Worm (Caenorhabditis elegans) whole organism, young adult: Measurements from ENCODE around the gene ins-21.

Experiments used
- B0336.3 ChIP-seq: fragments of 200-800 bp; sonication (Bioruptor generic); IDR thresholded peaks from 2 replicates; pipeline ENCODE4 v1.3.6; 2022; ENCODE audit warnings: missing genetic modification characterization, missing compliant biosample characterization
- C17E4.6 ChIP-seq: fragments of 200-800 bp; sonication (Bioruptor generic); IDR thresholded peaks from 2 replicates; pipeline ENCODE4 v1.3.6; 2022; ENCODE audit warnings: missing genetic modification reagents, missing genetic modification characterization, missing compliant biosample characterization
- F10E7.11 ChIP-seq: sonication (generic microtip); optimal IDR thresholded peaks from 2 replicates; lab custom pipeline; 2017; ENCODE audit warnings: mild to moderate bottlenecking, missing genetic modification characterization, moderate library complexity, missing compliant biosample characterization
- F37B4.10 ChIP-seq: fragments of 200-800 bp; sonication (Bioruptor generic); IDR thresholded peaks from 2 replicates; pipeline ENCODE4 v1.3.6; 2022; ENCODE audit warnings: missing genetic modification characterization, missing compliant biosample characterization
- F39B2.1 ChIP-seq: fragments of 200-800 bp; sonication (Bioruptor generic); IDR thresholded peaks from 2 replicates; pipeline ENCODE4 v1.3.6; 2022; ENCODE audit warnings: missing genetic modification reagents, missing genetic modification characterization, missing compliant biosample characterization
- K11D2.4 ChIP-seq: fragments of 200-800 bp; sonication (Bioruptor generic); IDR thresholded peaks from 2 replicates; pipeline ENCODE4 v1.3.6; 2022; ENCODE audit warnings: missing genetic modification reagents, missing genetic modification characterization, missing compliant biosample characterization
- T26A5.8 ChIP-seq: sonication (generic microtip); optimal IDR thresholded peaks from 2 replicates; lab custom pipeline; 2016; ENCODE audit warnings: missing genetic modification characterization, missing compliant biosample characterization
- Y67H2A.10 ChIP-seq: fragments of 200-800 bp; sonication (Bioruptor generic); conservative IDR thresholded peaks from 2 replicates; pipeline ENCODE4 v1.3.6; 2022; ENCODE audit warnings: missing genetic modification reagents, missing genetic modification characterization, missing compliant biosample characterization
- ama-1 ChIP-seq, 3 experiments: fragments of 150-350 bp in 1 of 3; sonication (generic microtip) in 2 of 3; optimal IDR thresholded peaks; 2 replicates each; lab custom pipeline; 2014 to 2018; ENCODE audit warnings: missing biosample characterization in 2 of 3, missing genetic modification characterization in 2 of 3, missing genetic modification reagents in 2 of 3
- bed-1 ChIP-seq: fragments of 200-800 bp; sonication (Bioruptor generic); IDR thresholded peaks from 2 replicates; pipeline ENCODE4 v1.3.6; 2022; ENCODE audit warnings: missing genetic modification reagents, missing genetic modification characterization, missing compliant biosample characterization
- ccch-3 ChIP-seq: fragments of 200-800 bp; sonication (Bioruptor generic); optimal IDR thresholded peaks from 2 replicates; lab custom pipeline; 2018; ENCODE audit warnings: mild to moderate bottlenecking, missing genetic modification characterization, missing compliant biosample characterization
- cebp-1 ChIP-seq, 2 experiments: fragments of 200-800 bp in 1 of 2; sonication (Bioruptor generic) in 1 of 2; sonication (generic microtip) in 1 of 2; IDR thresholded peaks in 1 of 2; optimal IDR thresholded peaks in 1 of 2; 2 replicates each; pipeline versions ENCODE4 v1.3.6 to Lab custom; 2017 to 2022; ENCODE audit warnings: missing compliant biosample characterization in 2 of 2, missing genetic modification characterization in 2 of 2, mild to moderate bottlenecking in 1 of 2, missing genetic modification reagents in 1 of 2, moderate library complexity in 1 of 2
- cebp-2 ChIP-seq: fragments of 200-800 bp; sonication (Bioruptor generic); IDR thresholded peaks from 2 replicates; pipeline ENCODE4 v1.3.6; 2022; ENCODE audit warnings: missing genetic modification characterization, missing compliant biosample characterization
- ceh-27 ChIP-seq: fragments of 200-800 bp; sonication (Bioruptor generic); optimal IDR thresholded peaks from 2 replicates; lab custom pipeline; 2018; ENCODE audit warnings: mild to moderate bottlenecking, missing genetic modification characterization, moderate library complexity, missing compliant biosample characterization
- ceh-58 ChIP-seq: fragments of 200-800 bp; sonication (Bioruptor generic); IDR thresholded peaks from 2 replicates; pipeline ENCODE4 v1.3.6; 2022; ENCODE audit warnings: missing genetic modification characterization, missing compliant biosample characterization
- die-1 ChIP-seq: sonication (generic microtip); optimal IDR thresholded peaks from 2 replicates; lab custom pipeline; 2016; ENCODE audit warnings: missing genotype, mild to moderate bottlenecking, missing genetic modification characterization, missing compliant biosample characterization
- dox-1 ChIP-seq: fragments of 200-800 bp; sonication (Bioruptor generic); IDR thresholded peaks from 2 replicates; pipeline ENCODE4 v1.3.6; 2022; ENCODE audit warnings: missing genetic modification reagents, missing genetic modification characterization, missing compliant biosample characterization
- efl-1 ChIP-seq: fragments of 150-350 bp; optimal IDR thresholded peaks from 2 replicates; lab custom pipeline; 2014; ENCODE audit warnings: missing biosample characterization, missing genetic modification reagents, missing genetic modification characterization
- egl-18 ChIP-seq: fragments of 200-800 bp; sonication (Bioruptor generic); IDR thresholded peaks from 2 replicates; pipeline ENCODE4 v1.3.6; 2022; ENCODE audit warnings: missing genetic modification reagents, missing genetic modification characterization, missing compliant biosample characterization
- ekl-4 ChIP-seq: fragments of 200-800 bp; sonication (Bioruptor generic); IDR thresholded peaks from 2 replicates; pipeline ENCODE4 v1.3.6; 2022; ENCODE audit warnings: missing genetic modification reagents, missing genetic modification characterization, missing compliant biosample characterization
- gei-17 ChIP-seq: fragments of 200-800 bp; sonication (Bioruptor generic); optimal IDR thresholded peaks from 2 replicates; lab custom pipeline; 2018; ENCODE audit warnings: mild to moderate bottlenecking, missing genetic modification characterization, missing compliant biosample characterization
- let-526 ChIP-seq: fragments of 200-800 bp; sonication (Bioruptor generic); IDR thresholded peaks from 2 replicates; pipeline ENCODE4 v1.3.6; 2022; ENCODE audit warnings: missing genetic modification reagents, missing genetic modification characterization, missing compliant biosample characterization
- lin-26 ChIP-seq: fragments of 200-800 bp; sonication (Bioruptor generic); IDR thresholded peaks from 2 replicates; pipeline ENCODE4 v1.3.6; 2022; ENCODE audit warnings: missing genetic modification reagents, missing genetic modification characterization, missing compliant biosample characterization
- lin-40 ChIP-seq: sonication (generic microtip); optimal IDR thresholded peaks from 2 replicates; lab custom pipeline; 2016; ENCODE audit warnings: missing genetic modification characterization, mild to moderate bottlenecking, missing compliant biosample characterization, missing genotype, missing genetic modification reagents
- lsl-1 ChIP-seq: fragments of 200-800 bp; sonication (Bioruptor generic); optimal IDR thresholded peaks from 2 replicates; lab custom pipeline; 2018; ENCODE audit warnings: mild to moderate bottlenecking, missing genetic modification characterization, moderate library complexity, missing compliant biosample characterization
- madf-8 ChIP-seq: fragments of 200-800 bp; sonication (Bioruptor generic); conservative IDR thresholded peaks from 2 replicates; pipeline ENCODE4 v1.3.6; 2022; ENCODE audit warnings: missing genetic modification reagents, missing genetic modification characterization, missing compliant biosample characterization
- mel-28 ChIP-seq: sonication (generic microtip); optimal IDR thresholded peaks from 2 replicates; lab custom pipeline; 2016; ENCODE audit warnings: borderline replicate concordance, mild to moderate bottlenecking, missing genetic modification characterization, missing compliant biosample characterization
- mxl-1 ChIP-seq: sonication (generic microtip); optimal IDR thresholded peaks from 2 replicates; lab custom pipeline; 2016; ENCODE audit warnings: missing genetic modification characterization, missing compliant biosample characterization
- nfya-2 ChIP-seq: fragments of 200-800 bp; sonication (Bioruptor generic); IDR thresholded peaks from 2 replicates; pipeline ENCODE4 v1.3.6; 2022; ENCODE audit warnings: missing genetic modification reagents, missing genetic modification characterization, missing compliant biosample characterization
- nhr-179 ChIP-seq: sonication (generic microtip); optimal IDR thresholded peaks from 2 replicates; lab custom pipeline; 2016; ENCODE audit warnings: mild to moderate bottlenecking, missing genetic modification characterization, missing compliant biosample characterization
- pbrm-1 ChIP-seq: fragments of 200-800 bp; sonication (Bioruptor generic); IDR thresholded peaks from 2 replicates; pipeline ENCODE4 v1.3.6; 2022; ENCODE audit warnings: missing genetic modification reagents, missing genetic modification characterization, missing compliant biosample characterization
- rec-8 ChIP-seq, 2 experiments: sonication (generic microtip); optimal IDR thresholded peaks; 2 replicates each; lab custom pipeline; 2016; ENCODE audit warnings: mild to moderate bottlenecking in 2 of 2, missing genetic modification characterization in 2 of 2, missing genetic modification reagents in 2 of 2, missing genotype in 2 of 2, missing biosample characterization in 1 of 2, missing compliant biosample characterization in 1 of 2, moderate library complexity in 1 of 2
- repo-1 ChIP-seq: sonication (generic microtip); optimal IDR thresholded peaks from 2 replicates; lab custom pipeline; 2017; ENCODE audit warnings: mild to moderate bottlenecking, missing genetic modification characterization, missing compliant biosample characterization
- rpc-1 ChIP-seq, 2 experiments: fragments of 150-350 bp in 1 of 2; sonication (generic microtip) in 1 of 2; optimal IDR thresholded peaks; 2 replicates each; lab custom pipeline; 2014 to 2018; ENCODE audit warnings: missing biosample characterization in 1 of 2, missing genetic modification characterization in 1 of 2, missing genetic modification reagents in 1 of 2, missing genotype in 1 of 2
- sdz-38 ChIP-seq: sonication (generic microtip); optimal IDR thresholded peaks from 2 replicates; lab custom pipeline; 2016; ENCODE audit warnings: missing genotype, missing genetic modification characterization, missing compliant biosample characterization
- snpc-4 ChIP-seq, 5 experiments: fragments of 150-350 bp in 1 of 5; sonication (generic microtip) in 4 of 5; optimal IDR thresholded peaks; 2 replicates each; lab custom pipeline; 2014 to 2018; ENCODE audit warnings: missing genetic modification characterization in 5 of 5, missing biosample characterization in 3 of 5, antibody characterized with exemption in 2 of 5, mild to moderate bottlenecking in 2 of 5, missing compliant biosample characterization in 2 of 5, missing genotype in 2 of 5, moderate library complexity in 2 of 5, missing genetic modification reagents in 1 of 5
- tbp1 ChIP-seq: fragments of 200-800 bp; sonication (Bioruptor generic); optimal IDR thresholded peaks from 2 replicates; lab custom pipeline; 2018; ENCODE audit warnings: mild to moderate bottlenecking, missing genetic modification characterization, missing compliant biosample characterization
- zim-3 ChIP-seq: sonication (generic microtip); optimal IDR thresholded peaks from 2 replicates; lab custom pipeline; 2017; ENCODE audit warnings: mild to moderate bottlenecking, missing genetic modification characterization, moderate library complexity, missing compliant biosample characterization
- ztf-26 ChIP-seq: sonication (generic microtip); optimal IDR thresholded peaks from 2 replicates; lab custom pipeline; 2017; ENCODE audit warnings: missing genetic modification characterization, missing compliant biosample characterization

Gene ins-21

DNA sequence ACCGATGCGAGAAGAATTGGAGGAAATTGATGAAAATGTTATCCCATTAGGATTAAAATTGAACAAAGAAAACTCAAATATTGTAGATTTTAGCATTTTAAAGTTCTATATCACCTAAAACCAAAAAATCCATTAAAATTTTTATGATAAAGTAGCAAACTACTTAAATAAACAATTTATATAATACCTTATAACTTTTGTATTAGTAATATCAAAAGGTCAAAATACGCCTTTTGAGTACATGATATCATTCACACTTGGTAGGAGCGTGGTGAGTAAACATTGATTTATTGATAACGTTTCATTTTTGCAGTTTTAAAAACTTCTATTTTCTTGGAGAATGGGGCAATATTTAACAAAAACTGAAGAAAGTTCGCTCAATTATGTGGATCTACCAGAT lies 22.5 kb upstream of the ins-21 start, which contains the start of gene C05B5.5:
Gene C05B5.5 (plus strand): TSS at position 301 of the 400 bp plus-strand sequence.
- TF ChIP-seq nhr-179 (tag; lab: Kevin White, UChicago) = no peak
- TF ChIP-seq T26A5.8 = no peak
- TF ChIP-seq Y67H2A.10 (GFP tag; lab: Robert Waterston, UW) = no peak
- TF ChIP-seq ceh-58 (GFP tag; lab: Robert Waterston, UW) = no peak
- TF ChIP-seq efl-1 (GFP tag; lab: Kevin White, UChicago) = no peak
- TF ChIP-seq madf-8 = no peak
- no peak for TF ChIP-seq F37B4.10 (GFP tag; lab: Robert Waterston, UW)
- no peak for TF ChIP-seq B0336.3 (GFP tag; lab: Robert Waterston, UW)
- no peak for TF ChIP-seq egl-18 (GFP tag; lab: Robert Waterston, UW)
- no peak for TF ChIP-seq ekl-4 (GFP tag; lab: Robert Waterston, UW)
- no peak for TF ChIP-seq K11D2.4 (GFP tag; lab: Robert Waterston, UW)
- no peak for TF ChIP-seq cebp-2 (GFP tag; lab: Robert Waterston, UW)
- TF ChIP-seq tbp1 (GFP tag; lab: Kevin White, UChicago) = no peak
- no peak for TF ChIP-seq F39B2.1 (GFP tag; lab: Robert Waterston, UW)
- TF ChIP-seq ceh-27 (GFP tag; lab: Kevin White, UChicago) = no peak
- no peak for TF ChIP-seq nfya-2 (GFP tag; lab: Robert Waterston, UW)
- TF ChIP-seq repo-1 = no peak

DNA sequence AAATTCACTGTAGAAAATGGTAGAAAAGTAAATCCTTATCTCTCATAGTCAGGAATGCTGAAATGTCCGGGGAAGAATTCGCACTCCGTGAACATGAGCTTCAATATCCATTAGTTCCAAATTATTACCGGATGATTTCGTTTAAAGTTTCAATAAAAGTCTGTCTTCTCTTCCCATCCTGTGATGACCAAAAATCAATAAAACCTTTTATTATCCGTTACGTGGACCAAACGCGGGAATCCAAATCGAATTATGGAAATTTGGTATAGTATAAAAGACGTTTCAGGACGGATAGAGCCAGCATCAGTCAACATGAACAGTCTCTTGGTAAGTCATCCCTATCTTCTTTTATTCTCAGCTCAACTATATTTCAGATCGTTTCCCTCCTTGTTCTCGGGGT lies 19.3 kb upstream of the ins-21 start, which contains the start of gene C05B5.11:
Gene C05B5.11 (plus strand): TSS at position 301 of the 400 bp plus-strand sequence.
- TF ChIP-seq mel-28 (tag; lab: Kevin White, UChicago) (no peak), madf-8 (no peak), rec-8 (tag; optimal IDR thresholded peaks at IDR 0.05; lab: Kevin White, UChicago) (no peak), mxl-1 (tag; lab: Kevin White, UChicago) (no peak), gei-17 (GFP tag; lab: Kevin White, UChicago) (no peak), lsl-1 (GFP tag; lab: Kevin White, UChicago) (no peak), cebp-1 (GFP tag; IDR thresholded peaks at IDR 0.05; lab: Robert Waterston, UW) (no peak), cebp-1 (tag; optimal IDR thresholded peaks at IDR 0.05; lab: Kevin White, UChicago) (no peak)

DNA sequence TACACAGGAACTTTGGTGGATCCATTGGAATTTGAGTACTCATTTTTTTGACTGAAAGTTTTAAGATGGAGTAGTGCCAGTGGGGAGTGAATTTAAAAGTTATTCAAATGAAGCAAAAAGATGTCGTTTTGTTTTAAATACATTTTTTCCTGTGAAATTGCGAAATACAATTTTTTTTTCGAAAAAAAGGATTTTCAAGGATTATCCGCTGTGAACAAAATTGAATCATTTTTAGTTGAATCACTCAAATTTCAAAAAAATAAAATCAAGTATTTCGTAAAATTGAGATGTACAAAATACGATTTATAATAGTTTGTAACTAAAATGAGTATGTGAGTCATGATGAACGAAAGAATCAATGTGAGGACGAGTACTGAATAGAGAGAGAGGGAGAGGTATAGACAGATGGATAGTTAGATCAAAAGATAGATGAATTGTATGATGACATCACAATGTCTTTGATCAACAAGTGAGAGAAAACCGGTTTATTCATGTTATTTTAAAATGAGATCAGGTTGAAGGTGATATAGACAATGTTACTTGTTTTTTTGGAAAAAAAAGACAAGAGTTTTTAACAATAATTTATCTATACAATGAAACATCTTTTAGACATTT lies 16.7 kb upstream of the ins-21 start, which contains the start of gene C05B5.8:
Gene C05B5.8 (minus strand): TSS at position 51 of the 615 bp plus-strand sequence.
- TF ChIP-seq ama-1 (optimal IDR thresholded peaks at IDR 0.05; lab: Kevin White, UChicago) (no peak), ama-1 (GFP tag; optimal IDR thresholded peaks at IDR 0.05; lab: Kevin White, UChicago) (no peak), rpc-1 (optimal IDR thresholded peaks at IDR 0.05; lab: Kevin White, UChicago) (no peak), rpc-1 (tag; optimal IDR thresholded peaks at IDR 0.05; lab: Kevin White, UChicago) (no peak), lin-26 (GFP tag; lab: Robert Waterston, UW) (no peak), lin-40 (tag; lab: Kevin White, UChicago) (no peak), dox-1 (no peak), ccch-3 (GFP tag; lab: Kevin White, UChicago) (no peak), zim-3 (tag; lab: Kevin White, UChicago) (no peak), snpc-4 (GFP tag; optimal IDR thresholded peaks at IDR 0.05; lab: Kevin White, UChicago) (no peak), snpc-4 (tag; optimal IDR thresholded peaks at IDR 0.05; lab: Kevin White, UChicago) (no peak), ztf-26 (tag; lab: Kevin White, UChicago) (no peak), bed-1 (GFP tag; lab: Robert Waterston, UW) (no peak), die-1 (tag; lab: Kevin White, UChicago) (no peak), C17E4.6 (GFP tag; lab: Robert Waterston, UW) (no peak), mxl-1 (tag; lab: Kevin White, UChicago) (no peak), sdz-38 (tag; lab: Kevin White, UChicago) (no peak), pbrm-1 (GFP tag; lab: Robert Waterston, UW) (no peak), F10E7.11 (no peak), let-526 (GFP tag; lab: Robert Waterston, UW) (no peak)
